Fruit fly (Drosophila melanogaster) whole organism, embryonic: ENCODE results near the gene RpL10Ab.

Source experiments
- Aef1 ChIP-seq: fragments of 200-800 bp; sonication (Bioruptor generic); IDR thresholded peaks from 3 replicates; pipeline ENCODE4 v1.3.6; 2022; ENCODE audit warnings: missing biosample characterization, missing genetic modification characterization
- Bgb ChIP-seq: fragments of 200-800 bp; sonication (Bioruptor generic); IDR thresholded peaks from 2 replicates; pipeline ENCODE4 v1.3.6; 2022; ENCODE audit warnings: missing biosample characterization, missing genetic modification characterization; ENCODE audit not compliant: partially characterized antibody
- CG10274 ChIP-seq: fragments of 200-800 bp; sonication (Bioruptor generic); optimal IDR thresholded peaks from 3 replicates; lab custom pipeline; 2017; ENCODE audit warnings: missing biosample characterization, mild to moderate bottlenecking, missing genetic modification characterization
- CG10959 ChIP-seq: fragments of 200-800 bp; sonication (Bioruptor generic); IDR thresholded peaks from 2 replicates; pipeline ENCODE4 v1.3.6; 2022; ENCODE audit warnings: missing biosample characterization, missing genetic modification characterization
- CG12744 ChIP-seq: fragments of 200-800 bp; sonication (Bioruptor generic); optimal IDR thresholded peaks from 2 replicates; lab custom pipeline; 2016; ENCODE audit warnings: missing biosample characterization, missing genetic modification characterization
- CG12769 ChIP-seq: fragments of 200-800 bp; sonication (Bioruptor generic); optimal IDR thresholded peaks from 2 replicates; lab custom pipeline; 2019; ENCODE audit warnings: missing biosample characterization, mild to moderate bottlenecking, missing genetic modification characterization, moderate library complexity
- CG14667 ChIP-seq: fragments of 200-800 bp; sonication (Bioruptor generic); IDR thresholded peaks from 2 replicates; pipeline ENCODE4 v1.3.6; 2022; ENCODE audit warnings: missing biosample characterization, missing genetic modification characterization
- CG17361 ChIP-seq: fragments of 200-800 bp; sonication (Bioruptor generic); IDR thresholded peaks from 3 replicates; pipeline ENCODE4 v1.3.6; 2022; ENCODE audit warnings: missing biosample characterization, missing genetic modification characterization
- CG30431 ChIP-seq: fragments of 200-800 bp; sonication (Bioruptor generic); optimal IDR thresholded peaks from 2 replicates; lab custom pipeline; 2017; ENCODE audit warnings: missing biosample characterization, missing genetic modification characterization
- CG31441 ChIP-seq: fragments of 200-800 bp; sonication (Bioruptor generic); IDR thresholded peaks from 2 replicates; pipeline ENCODE4 v1.3.6; 2022; ENCODE audit warnings: missing biosample characterization, missing genetic modification characterization
- CG32772 ChIP-seq: fragments of 200-800 bp; sonication (Bioruptor generic); IDR thresholded peaks from 2 replicates; pipeline ENCODE4 v1.3.6; 2022; ENCODE audit warnings: missing biosample characterization, missing genetic modification characterization
- CG3281 ChIP-seq: fragments of 200-800 bp; sonication (Bioruptor generic); optimal IDR thresholded peaks from 3 replicates; lab custom pipeline; 2017; ENCODE audit warnings: missing biosample characterization, mild to moderate bottlenecking, missing genetic modification characterization
- CG3995 ChIP-seq: fragments of 200-800 bp; sonication (Bioruptor generic); optimal IDR thresholded peaks from 3 replicates; lab custom pipeline; 2016; ENCODE audit warnings: missing biosample characterization, missing genetic modification characterization
- CG4360 ChIP-seq: fragments of 200-800 bp; sonication (Bioruptor generic); IDR thresholded peaks from 2 replicates; pipeline ENCODE4 v1.3.6; 2022; ENCODE audit warnings: missing biosample characterization, missing genetic modification characterization
- CG5953 ChIP-seq: fragments of 200-800 bp; sonication (Bioruptor generic); IDR thresholded peaks from 2 replicates; pipeline ENCODE4 v1.3.6; 2022; ENCODE audit warnings: missing biosample characterization, missing genetic modification characterization
- CG7357 ChIP-seq: fragments of 200-800 bp; sonication (Bioruptor generic); IDR thresholded peaks from 3 replicates; pipeline ENCODE4 v1.3.6; 2022; ENCODE audit warnings: missing biosample characterization, missing genetic modification characterization
- CG7556 ChIP-seq: fragments of 200-800 bp; sonication (Bioruptor generic); optimal IDR thresholded peaks from 2 replicates; lab custom pipeline; 2017; ENCODE audit warnings: missing biosample characterization, mild to moderate bottlenecking, missing genetic modification characterization
- CG8359 ChIP-seq: fragments of 200-800 bp; sonication (Bioruptor generic); optimal IDR thresholded peaks from 2 replicates; lab custom pipeline; 2017; ENCODE audit warnings: missing biosample characterization, mild to moderate bottlenecking, missing genetic modification characterization, borderline replicate concordance
- CG8944 ChIP-seq: fragments of 200-800 bp; sonication (Bioruptor generic); optimal IDR thresholded peaks from 3 replicates; lab custom pipeline; 2016; ENCODE audit warnings: missing biosample characterization, missing genetic modification characterization
- HLH54F ChIP-seq: fragments of 200-800 bp; sonication (Bioruptor generic); optimal IDR thresholded peaks from 3 replicates; lab custom pipeline; 2016; ENCODE audit warnings: missing biosample characterization, missing genetic modification characterization
- Hmr ChIP-seq: fragments of 200-800 bp; sonication (Bioruptor generic); optimal IDR thresholded peaks from 3 replicates; lab custom pipeline; 2017; ENCODE audit warnings: mild to moderate bottlenecking, missing biosample characterization, missing genetic modification reagents, missing genetic modification characterization
- Hr51 ChIP-seq, 2 experiments: fragments of 200-800 bp; sonication (Bioruptor generic); optimal IDR thresholded peaks; 2 replicates in 1 of 2; 3 replicates in 1 of 2; lab custom pipeline; 2016 to 2018; ENCODE audit warnings: missing biosample characterization in 2 of 2, missing genetic modification characterization in 2 of 2, mild to moderate bottlenecking in 1 of 2, moderate library complexity in 1 of 2
- Jarid2 ChIP-seq: fragments of 200-800 bp; sonication (Bioruptor generic); optimal IDR thresholded peaks from 3 replicates; lab custom pipeline; 2017; ENCODE audit warnings: mild to moderate bottlenecking, missing biosample characterization, missing genetic modification reagents, missing genetic modification characterization
- Lpt ChIP-seq: fragments of >200 bp; optimal IDR thresholded peaks from 2 replicates; lab custom pipeline; 2018; ENCODE audit warnings: missing biosample characterization, missing genetic modification characterization
- Meics ChIP-seq: fragments of 200-800 bp; sonication (Bioruptor generic); optimal IDR thresholded peaks from 2 replicates; lab custom pipeline; 2017; ENCODE audit warnings: missing biosample characterization, mild to moderate bottlenecking, missing genetic modification characterization
- NC2β ChIP-seq: fragments of 200-800 bp; sonication (Bioruptor generic); optimal IDR thresholded peaks from 2 replicates; lab custom pipeline; 2016; ENCODE audit warnings: missing biosample characterization, missing genetic modification characterization
- Nf-YC ChIP-seq: fragments of 200-800 bp; optimal IDR thresholded peaks from 3 replicates; lab custom pipeline; 2019; ENCODE audit warnings: missing biosample characterization, mild to moderate bottlenecking, missing genetic modification characterization, moderate library complexity
- Xbp1 ChIP-seq: fragments of 200-800 bp; sonication (Bioruptor generic); optimal IDR thresholded peaks from 3 replicates; lab custom pipeline; 2016; ENCODE audit warnings: missing biosample characterization, mild to moderate bottlenecking, missing genetic modification characterization
- bigmax ChIP-seq: fragments of 200-800 bp; sonication (Bioruptor generic); optimal IDR thresholded peaks from 2 replicates; lab custom pipeline; 2018; ENCODE audit warnings: missing biosample characterization, mild to moderate bottlenecking, missing genetic modification characterization
- crp ChIP-seq, 2 experiments: fragments of 200-800 bp; sonication (Bioruptor generic); optimal IDR thresholded peaks; 2 replicates in 1 of 2; 3 replicates in 1 of 2; lab custom pipeline; 2017; ENCODE audit warnings: missing biosample characterization in 2 of 2, missing genetic modification characterization in 2 of 2, mild to moderate bottlenecking in 1 of 2, moderate library complexity in 1 of 2
- da ChIP-seq: fragments of 200-800 bp; sonication (Bioruptor generic); optimal IDR thresholded peaks from 2 replicates; lab custom pipeline; 2016; ENCODE audit warnings: missing biosample characterization, missing genetic modification characterization
- disco-r ChIP-seq: fragments of 200-800 bp; sonication (Bioruptor generic); optimal IDR thresholded peaks from 2 replicates; lab custom pipeline; 2016; ENCODE audit warnings: missing biosample characterization, missing genetic modification characterization
- dpn ChIP-seq, 2 experiments: fragments of 200-800 bp; sonication (Bioruptor generic); optimal IDR thresholded peaks; 3 replicates each; lab custom pipeline; 2016; ENCODE audit warnings: missing biosample characterization in 2 of 2, missing genetic modification characterization in 2 of 2
- gem ChIP-seq: fragments of 200-800 bp; sonication (Bioruptor generic); optimal IDR thresholded peaks from 2 replicates; lab custom pipeline; 2019; ENCODE audit warnings: missing biosample characterization, mild to moderate bottlenecking, missing genetic modification characterization, moderate library complexity
- kah ChIP-seq: fragments of 200-800 bp; sonication (Bioruptor generic); optimal IDR thresholded peaks from 2 replicates; lab custom pipeline; 2018; ENCODE audit warnings: missing biosample characterization, mild to moderate bottlenecking, missing genetic modification characterization
- ken ChIP-seq: fragments of 200-800 bp; sonication (Bioruptor generic); IDR thresholded peaks from 3 replicates; pipeline ENCODE4 v1.3.6; 2022; ENCODE audit warnings: missing biosample characterization, missing genetic modification characterization
- kni ChIP-seq: fragments of 200-800 bp; sonication (Bioruptor generic); optimal IDR thresholded peaks from 3 replicates; lab custom pipeline; 2017; ENCODE audit warnings: mild to moderate bottlenecking, missing biosample characterization, missing genetic modification reagents, missing genetic modification characterization
- lab ChIP-seq: fragments of 200-800 bp; sonication (Bioruptor generic); optimal IDR thresholded peaks from 3 replicates; lab custom pipeline; 2017; ENCODE audit warnings: missing biosample characterization, missing genetic modification characterization, mild to moderate bottlenecking, moderate library complexity, missing genetic modification reagents
- lilli ChIP-seq: fragments of 200-800 bp; sonication (Bioruptor generic); optimal IDR thresholded peaks from 3 replicates; lab custom pipeline; 2016; ENCODE audit warnings: missing biosample characterization, missing genetic modification characterization
- mam ChIP-seq: fragments of 200-800 bp; sonication (Bioruptor generic); optimal IDR thresholded peaks from 3 replicates; lab custom pipeline; 2016; ENCODE audit warnings: missing biosample characterization, missing genetic modification characterization
- nau ChIP-seq: fragments of 200-800 bp; sonication (Bioruptor generic); optimal IDR thresholded peaks from 3 replicates; lab custom pipeline; 2017; ENCODE audit warnings: missing biosample characterization, mild to moderate bottlenecking, missing genetic modification characterization, missing genetic modification reagents
- nerfin-2 ChIP-seq: fragments of 200-800 bp; sonication (Bioruptor generic); IDR thresholded peaks from 2 replicates; pipeline ENCODE4 v1.3.6; 2022; ENCODE audit warnings: missing biosample characterization, missing genetic modification characterization; ENCODE audit not compliant: partially characterized antibody
- onecut ChIP-seq: fragments of 200-800 bp; sonication (Bioruptor generic); IDR thresholded peaks from 2 replicates; pipeline ENCODE4 v1.3.6; 2022; ENCODE audit warnings: missing biosample characterization, missing genetic modification characterization
- pan ChIP-seq, 4 experiments: fragments of >200 bp in 3 of 4; fragments of 200-800 bp in 1 of 4; sonication (Bioruptor generic) in 1 of 4; optimal IDR thresholded peaks in 3 of 4; IDR thresholded peaks in 1 of 4; 2 replicates each; pipeline versions ENCODE4 v1.3.6 to Lab custom; 2017 to 2022; ENCODE audit warnings: missing biosample characterization in 2 of 4, missing genetic modification characterization in 2 of 4, mixed read lengths in 1 of 4
- peb ChIP-seq: fragments of 200-800 bp; sonication (Bioruptor generic); IDR thresholded peaks from 2 replicates; pipeline ENCODE4 v1.3.6; 2022; ENCODE audit warnings: missing biosample characterization, missing genetic modification characterization
- phol ChIP-seq: fragments of 200-800 bp; sonication (Bioruptor generic); optimal IDR thresholded peaks from 3 replicates; lab custom pipeline; 2018; ENCODE audit warnings: missing biosample characterization, mild to moderate bottlenecking, missing genetic modification characterization, moderate library complexity
- pzg ChIP-seq: fragments of 200-800 bp; sonication (Bioruptor generic); optimal IDR thresholded peaks from 3 replicates; lab custom pipeline; 2018; ENCODE audit warnings: missing biosample characterization, mild to moderate bottlenecking, missing genetic modification characterization, moderate library complexity
- rib ChIP-seq: fragments of 200-800 bp; sonication (Bioruptor generic); IDR thresholded peaks from 2 replicates; pipeline ENCODE4 v1.3.6; 2022; ENCODE audit warnings: missing biosample characterization, missing genetic modification characterization
- seq ChIP-seq: fragments of 200-800 bp; sonication (Bioruptor generic); IDR thresholded peaks from 2 replicates; pipeline ENCODE4 v1.3.6; 2022; ENCODE audit warnings: missing biosample characterization, missing genetic modification characterization
- tin ChIP-seq: fragments of 200-800 bp; sonication (Bioruptor generic); optimal IDR thresholded peaks from 3 replicates; lab custom pipeline; 2016; ENCODE audit warnings: missing biosample characterization, missing genetic modification characterization
- trem ChIP-seq: fragments of 200-800 bp; optimal IDR thresholded peaks from 3 replicates; lab custom pipeline; 2019; ENCODE audit warnings: missing biosample characterization, mild to moderate bottlenecking, missing genetic modification characterization, moderate library complexity

Gene RpL10Ab

DNA sequence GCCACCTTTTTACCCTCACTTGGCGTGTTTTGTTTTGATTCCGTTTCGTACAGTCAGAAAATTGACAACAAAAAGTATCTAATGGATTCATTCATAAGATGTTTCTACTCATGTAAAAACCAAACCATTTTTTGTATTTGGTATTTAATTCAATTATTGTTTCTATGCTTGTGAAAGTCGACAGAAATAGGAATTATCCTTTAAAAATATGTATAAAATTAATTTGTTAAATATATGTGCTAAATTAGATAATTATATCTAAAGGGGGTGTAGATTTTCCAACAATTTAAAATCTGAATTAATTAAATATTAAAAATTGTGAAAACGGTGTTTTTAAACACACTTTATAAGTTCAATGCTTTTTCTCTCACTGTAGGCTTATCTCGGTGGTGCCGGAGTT, 40.9 kb downstream of the RpL10Ab start (continued):
- TF ChIP-seq CG8359 (GFP tag; lab: Kevin White, UChicago) (no peak), CG31441 (GFP tag; lab: Robert Waterston, UW) (peak; percentile 37; the same call in 1 of the 2 replicates), da (no peak), pzg (GFP tag; lab: Kevin White, UChicago) (no peak), rib (GFP tag; lab: Robert Waterston, UW) (no peak), disco-r (GFP tag; lab: Kevin White, UChicago) (no peak), CG14667 (GFP tag; lab: Robert Waterston, UW) (no peak), CG10959 (no peak), Bgb (GFP tag; lab: Robert Waterston, UW) (no peak), Lpt (GFP tag; lab: Kevin White, UChicago) (no peak), kah (GFP tag; lab: Kevin White, UChicago) (no peak), Nf-YC (peak; percentile 6), onecut (no peak), nerfin-2 (no peak), Xbp1 (GFP tag; lab: Kevin White, UChicago) (no peak), ken (GFP tag; lab: Robert Waterston, UW) (no peak), NC2β (GFP tag; lab: Kevin White, UChicago) (no peak), CG7357 (GFP tag; lab: Robert Waterston, UW) (no peak), tin (no peak), gem (tag; lab: Kevin White, UChicago) (peak; percentile 57), dpn (GFP tag; optimal IDR thresholded peaks at IDR 0.05; lab: Kevin White, UChicago) (no peak), mam (GFP tag; lab: Kevin White, UChicago) (no peak), CG30431 (GFP tag; lab: Kevin White, UChicago) (no peak), crp (GFP tag; optimal IDR thresholded peaks at IDR 0.05; lab: Kevin White, UChicago) (no peak)

DNA sequence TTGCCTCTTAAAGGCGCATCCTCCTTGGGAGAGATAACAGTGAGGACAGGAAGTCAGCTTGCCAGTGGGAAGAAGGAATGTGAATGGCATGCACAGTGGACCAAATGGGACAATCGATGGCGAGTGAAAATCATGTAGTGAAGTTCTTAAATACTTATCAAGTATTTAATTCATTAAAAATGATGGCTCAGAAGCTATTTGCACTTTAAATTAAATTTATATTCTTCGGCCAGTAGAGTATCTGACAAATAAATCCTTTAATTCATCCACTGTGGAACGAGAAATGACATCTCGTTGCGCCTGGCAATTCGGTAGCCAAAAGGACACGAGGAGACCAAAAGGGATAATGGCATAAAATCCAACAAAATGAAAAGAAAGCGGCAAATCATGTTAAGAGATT, 46.7 kb downstream of the RpL10Ab start:
- TF ChIP-seq Jarid2 (no peak), CG3281 (GFP tag; lab: Kevin White, UChicago) (peak; percentile 2), CG4360 (GFP tag; lab: Robert Waterston, UW) (no peak), CG32772 (GFP tag; lab: Robert Waterston, UW) (no peak), kni (no peak), CG8944 (GFP tag; lab: Kevin White, UChicago) (no peak), trem (no peak), Hmr (GFP tag; lab: Kevin White, UChicago) (peak; percentile 44), seq (GFP tag; lab: Robert Waterston, UW) (no peak), CG12769 (tag; lab: Kevin White, UChicago) (peak; percentile 51), bigmax (GFP tag; lab: Kevin White, UChicago) (no peak), phol (tag; lab: Kevin White, UChicago) (no peak), nau (no peak), HLH54F (GFP tag; lab: Kevin White, UChicago) (no peak), CG5953 (GFP tag; lab: Robert Waterston, UW) (no peak), gem (tag; lab: Kevin White, UChicago) (peak; percentile 30), Meics (GFP tag; lab: Kevin White, UChicago) (peak; percentile 29), CG10274 (GFP tag; lab: Kevin White, UChicago) (no peak), lilli (GFP tag; lab: Kevin White, UChicago) (no peak), CG3995 (GFP tag; lab: Kevin White, UChicago) (no peak), CG7556 (GFP tag; lab: Kevin White, UChicago) (peak; percentile 20), Hr51 (GFP tag; optimal IDR thresholded peaks at IDR 0.05; lab: Kevin White, UChicago) (peak in 1 of 2 experiments; percentile 25), peb (GFP tag; lab: Robert Waterston, UW) (no peak), Aef1 (no peak), CG17361 (no peak), lab (GFP tag; lab: Kevin White, UChicago) (peak; percentile 39), CG12744 (GFP tag; lab: Kevin White, UChicago) (no peak), pan (optimal IDR thresholded peaks at IDR 0.05; lab: Kevin White, UChicago) (no peak), pan (GFP tag; optimal IDR thresholded peaks at IDR 0.05 in 1 of 2, IDR thresholded peaks at IDR 0.05 in 1 of 2) (peak in 1 of 2 experiments; percentile 25)
